Worm (Caenorhabditis elegans) whole organism, L3 larva: ENCODE results near the gene R160.6.

Experiments
- R02D3.7 ChIP-seq: fragments of 150-350 bp; optimal IDR thresholded peaks from 2 replicates; lab custom pipeline; 2014; ENCODE audit warnings: missing biosample characterization, missing genetic modification characterization
- ZK546.5 ChIP-seq: sonication (generic microtip); optimal IDR thresholded peaks from 2 replicates; lab custom pipeline; 2017; ENCODE audit warnings: missing biosample characterization, missing genetic modification characterization
- aly-2 ChIP-seq: fragments of 150-350 bp; optimal IDR thresholded peaks from 2 replicates; lab custom pipeline; 2014; ENCODE audit warnings: missing biosample characterization, missing genetic modification characterization
- ama-1 ChIP-seq: fragments of 150-350 bp; optimal IDR thresholded peaks from 2 replicates; lab custom pipeline; 2018
- ceh-16 ChIP-seq: sonication (generic microtip); optimal IDR thresholded peaks from 2 replicates; lab custom pipeline; 2017; ENCODE audit warnings: missing biosample characterization, missing genetic modification characterization
- ceh-28 ChIP-seq: fragments of 150-350 bp; optimal IDR thresholded peaks from 2 replicates; lab custom pipeline; 2014; ENCODE audit warnings: missing biosample characterization, missing genetic modification reagents, missing genetic modification characterization
- ceh-82 ChIP-seq: fragments of 150-350 bp; optimal IDR thresholded peaks from 2 replicates; lab custom pipeline; 2014; ENCODE audit warnings: missing biosample characterization, missing genetic modification characterization
- ceh-9 ChIP-seq: sonication (generic microtip); optimal IDR thresholded peaks from 2 replicates; lab custom pipeline; 2018; ENCODE audit warnings: missing biosample characterization, missing genetic modification characterization
- daf-12 ChIP-seq: fragments of 150-350 bp; optimal IDR thresholded peaks from 2 replicates; lab custom pipeline; 2014; ENCODE audit warnings: missing biosample characterization, missing genetic modification reagents, missing genetic modification characterization
- egl-27 ChIP-seq: sonication (generic microtip); optimal IDR thresholded peaks from 4 replicates; lab custom pipeline; 2017; ENCODE audit warnings: missing biosample characterization, missing genetic modification reagents, missing genetic modification characterization
- egl-5 ChIP-seq: fragments of 150-350 bp; optimal IDR thresholded peaks from 2 replicates; lab custom pipeline; 2017; ENCODE audit warnings: missing biosample characterization, missing genetic modification reagents, missing genetic modification characterization, inconsistent platforms
- elt-1 ChIP-seq: fragments of 150-350 bp; optimal IDR thresholded peaks from 2 replicates; lab custom pipeline; 2014; ENCODE audit warnings: missing biosample characterization, missing genetic modification characterization
- elt-2 ChIP-seq: sonication (generic microtip); optimal IDR thresholded peaks from 2 replicates; lab custom pipeline; 2016; ENCODE audit warnings: missing genetic modification reagents, mild to moderate bottlenecking, missing genetic modification characterization, missing compliant biosample characterization
- elt-3 ChIP-seq, 3 experiments: fragments of 150-350 bp in 1 of 3; sonication (generic microtip) in 2 of 3; optimal IDR thresholded peaks; 2 replicates in 2 of 3; 4 replicates in 1 of 3; lab custom pipeline; 2014 to 2017; ENCODE audit warnings: missing biosample characterization in 3 of 3, missing genetic modification characterization in 3 of 3
- eor-1 ChIP-seq, 2 experiments: fragments of 150-350 bp; optimal IDR thresholded peaks; 2 replicates each; lab custom pipeline; 2014 to 2018; ENCODE audit warnings: missing biosample characterization in 2 of 2, missing genetic modification characterization in 2 of 2
- fkh-10 ChIP-seq: sonication (generic microtip); optimal IDR thresholded peaks from 2 replicates; lab custom pipeline; 2017; ENCODE audit warnings: missing biosample characterization, missing genetic modification reagents, missing genetic modification characterization
- fkh-2 ChIP-seq: fragments of 150-350 bp; optimal IDR thresholded peaks from 2 replicates; lab custom pipeline; 2014; ENCODE audit warnings: missing biosample characterization, missing genetic modification reagents, missing genetic modification characterization
- fos-1 ChIP-seq: fragments of 150-350 bp; optimal IDR thresholded peaks from 2 replicates; lab custom pipeline; 2014; ENCODE audit warnings: missing biosample characterization, missing genetic modification characterization
- hmg-11 ChIP-seq: sonication (generic microtip); optimal IDR thresholded peaks from 2 replicates; lab custom pipeline; 2016; ENCODE audit warnings: missing genetic modification characterization, missing compliant biosample characterization
- jun-1 ChIP-seq: fragments of 150-350 bp; optimal IDR thresholded peaks from 2 replicates; lab custom pipeline; 2014; ENCODE audit warnings: missing biosample characterization, missing genetic modification reagents, missing genetic modification characterization
- lin-15B ChIP-seq: fragments of 150-350 bp; optimal IDR thresholded peaks from 2 replicates; lab custom pipeline; 2014; ENCODE audit warnings: missing biosample characterization, missing genetic modification characterization
- lin-39 ChIP-seq: fragments of 150-350 bp; optimal IDR thresholded peaks from 2 replicates; lab custom pipeline; 2018; ENCODE audit warnings: missing biosample characterization, missing genetic modification reagents, missing genetic modification characterization
- lsy-12 ChIP-seq: sonication (generic microtip); optimal IDR thresholded peaks from 2 replicates; lab custom pipeline; 2016; ENCODE audit warnings: mild to moderate bottlenecking, missing genetic modification characterization, missing compliant biosample characterization
- mdl-1 ChIP-seq: fragments of 150-350 bp; optimal IDR thresholded peaks from 2 replicates; lab custom pipeline; 2014; ENCODE audit warnings: missing biosample characterization, missing genetic modification characterization
- mml-1 ChIP-seq: fragments of 150-350 bp; sonication (generic microtip); optimal IDR thresholded peaks from 3 replicates; lab custom pipeline; 2014; ENCODE audit warnings: missing biosample characterization, missing genetic modification characterization
- nfya-1 ChIP-seq: sonication (generic microtip); optimal IDR thresholded peaks from 2 replicates; lab custom pipeline; 2017; ENCODE audit warnings: missing genetic modification characterization, mild to moderate bottlenecking, missing compliant biosample characterization, antibody characterized with exemption, moderate library complexity; ENCODE audit not compliant: insufficient read depth
- nhr-11 ChIP-seq: fragments of 150-350 bp; optimal IDR thresholded peaks from 2 replicates; lab custom pipeline; 2014; ENCODE audit warnings: missing biosample characterization, missing genetic modification characterization
- nhr-12 ChIP-seq: fragments of 150-350 bp; optimal IDR thresholded peaks from 2 replicates; lab custom pipeline; 2014; ENCODE audit warnings: missing biosample characterization, missing genetic modification characterization
- nhr-23 ChIP-seq: fragments of 150-350 bp; optimal IDR thresholded peaks from 2 replicates; lab custom pipeline; 2014; ENCODE audit warnings: missing biosample characterization, missing genetic modification reagents, missing genetic modification characterization
- nhr-237 ChIP-seq: fragments of 150-350 bp; optimal IDR thresholded peaks from 2 replicates; lab custom pipeline; 2014; ENCODE audit warnings: missing biosample characterization, missing genetic modification characterization
- nhr-25 ChIP-seq: sonication (generic microtip); optimal IDR thresholded peaks from 2 replicates; lab custom pipeline; 2017; ENCODE audit warnings: missing biosample characterization, missing genetic modification characterization
- nhr-28 ChIP-seq: fragments of 150-350 bp; optimal IDR thresholded peaks from 2 replicates; lab custom pipeline; 2014; ENCODE audit warnings: missing biosample characterization, missing genetic modification characterization
- nhr-43 ChIP-seq: sonication (generic microtip); optimal IDR thresholded peaks from 2 replicates; lab custom pipeline; 2016; ENCODE audit warnings: mild to moderate bottlenecking, missing genetic modification characterization, missing compliant biosample characterization; ENCODE audit not compliant: poor library complexity, severe bottlenecking
- nhr-67 ChIP-seq: fragments of 150-350 bp; optimal IDR thresholded peaks from 2 replicates; lab custom pipeline; 2014; ENCODE audit warnings: missing biosample characterization, missing genetic modification characterization
- nhr-76 ChIP-seq: fragments of 150-350 bp; sonication (generic microtip); optimal IDR thresholded peaks from 5 replicates; lab custom pipeline; 2014; ENCODE audit warnings: missing biosample characterization, missing genetic modification characterization
- nhr-77 ChIP-seq: fragments of 150-350 bp; optimal IDR thresholded peaks from 2 replicates; lab custom pipeline; 2014; ENCODE audit warnings: missing biosample characterization, missing genetic modification characterization
- pha-4 ChIP-seq: fragments of 150-350 bp; optimal IDR thresholded peaks from 2 replicates; lab custom pipeline; 2014; ENCODE audit warnings: missing biosample characterization, missing genetic modification reagents, missing genetic modification characterization
- pqm-1 ChIP-seq: fragments of 150-350 bp; optimal IDR thresholded peaks from 2 replicates; lab custom pipeline; 2017; ENCODE audit warnings: missing biosample characterization, missing genetic modification characterization, inconsistent platforms
- sea-2 ChIP-seq: fragments of 150-350 bp; sonication (generic microtip); optimal IDR thresholded peaks from 4 replicates; lab custom pipeline; 2014; ENCODE audit warnings: missing biosample characterization, missing genetic modification reagents, missing genetic modification characterization
- skn-1 ChIP-seq: fragments of 150-350 bp; optimal IDR thresholded peaks from 2 replicates; lab custom pipeline; 2014; ENCODE audit warnings: missing biosample characterization, missing genetic modification characterization
- snpc-4 ChIP-seq: fragments of 150-350 bp; optimal IDR thresholded peaks from 2 replicates; lab custom pipeline; 2014; ENCODE audit warnings: missing biosample characterization, missing genetic modification characterization
- tbx-2 ChIP-seq: sonication (generic microtip); optimal IDR thresholded peaks from 2 replicates; lab custom pipeline; 2016; ENCODE audit warnings: mild to moderate bottlenecking, missing genetic modification characterization, missing compliant biosample characterization
- unc-39 ChIP-seq: sonication (generic microtip); optimal IDR thresholded peaks from 4 replicates; lab custom pipeline; 2017; ENCODE audit warnings: missing biosample characterization, missing genetic modification characterization
- unc-62 ChIP-seq: fragments of 150-350 bp; sonication (generic microtip); optimal IDR thresholded peaks from 4 replicates; lab custom pipeline; 2014; ENCODE audit warnings: missing biosample characterization, missing genetic modification reagents, missing genetic modification characterization
- zag-1 ChIP-seq: fragments of 150-350 bp; optimal IDR thresholded peaks from 2 replicates; lab custom pipeline; 2014; ENCODE audit warnings: missing biosample characterization, missing genetic modification characterization
- ztf-11 ChIP-seq: fragments of 150-350 bp; optimal IDR thresholded peaks from 2 replicates; lab custom pipeline; 2014; ENCODE audit warnings: missing biosample characterization, missing genetic modification characterization
- ztf-4 ChIP-seq: fragments of 150-350 bp; optimal IDR thresholded peaks from 2 replicates; lab custom pipeline; 2014; ENCODE audit warnings: missing biosample characterization, missing genetic modification characterization

The R160.6 gene

ce11 chrX:4391680-4392079 lies 18.7 kb upstream of the R160.6 start:
- TF ChIP-seq nfya-1 (tag; lab: Kevin White, UChicago) (peak; percentile 27), ceh-82 (tag; lab: Kevin White, UChicago) (no peak)

- TF ChIP-seq fos-1 (tag; lab: Kevin White, UChicago) (peak; percentile 73), elt-1 (tag; lab: Kevin White, UChicago) (peak; percentile 76), egl-27 (tag; lab: Kevin White, UChicago) (peak; percentile 59), lsy-12 (tag; lab: Kevin White, UChicago) (peak; percentile 75), pqm-1 (tag; lab: Kevin White, UChicago) (peak; percentile 50), daf-12 (tag; lab: Kevin White, UChicago) (no peak), nhr-77 (peak; percentile 55), fkh-2 (no peak), nfya-1 (tag; lab: Kevin White, UChicago) (peak; percentile 98), pha-4 (tag; lab: Kevin White, UChicago) (peak; percentile 97), mdl-1 (tag; lab: Kevin White, UChicago) (peak; percentile 79), egl-5 (tag; lab: Kevin White, UChicago) (no peak), elt-2 (tag; lab: Kevin White, UChicago) (peak; percentile 81), nhr-25 (tag; lab: Kevin White, UChicago) (peak; percentile 98), snpc-4 (tag; lab: Kevin White, UChicago) (peak; percentile 66), nhr-76 (tag; lab: Kevin White, UChicago) (peak; percentile 61), hmg-11 (tag; lab: Kevin White, UChicago) (peak; percentile 98), ceh-82 (tag; lab: Kevin White, UChicago) (peak; percentile 69), nhr-12 (no peak), ama-1 (lab: Kevin White, UChicago) (peak; percentile 22), nhr-237 (no peak), lin-15B (tag; lab: Kevin White, UChicago) (peak; percentile 77), sea-2 (GFP tag; lab: Kevin White, UChicago) (no peak), R02D3.7 (peak; percentile 72), jun-1 (tag; lab: Kevin White, UChicago) (peak; percentile 96), ztf-11 (no peak), ztf-4 (tag; lab: Kevin White, UChicago) (peak; percentile 61), eor-1 (tag; optimal IDR thresholded peaks at IDR 0.05; lab: Kevin White, UChicago) (no peak), lin-39 (tag; lab: Kevin White, UChicago) (peak; percentile 98), skn-1 (tag; lab: Kevin White, UChicago) (peak; percentile 92), fkh-10 (peak; percentile 89), unc-62 (GFP tag; lab: Kevin White, UChicago) (peak; percentile 85), ceh-28 (tag; lab: Kevin White, UChicago) (peak; percentile 86), ZK546.5 (tag; lab: Kevin White, UChicago) (no peak), nhr-23 (tag; lab: Kevin White, UChicago) (peak; percentile 90), nhr-11 (tag; lab: Kevin White, UChicago) (peak; percentile 89), nhr-28 (tag; lab: Kevin White, UChicago) (no peak), zag-1 (tag; lab: Kevin White, UChicago) (peak; percentile 72), nhr-67 (tag; lab: Kevin White, UChicago) (peak; percentile 37), mml-1 (no peak), aly-2 (tag; lab: Kevin White, UChicago) (no peak), ceh-16 (no peak), unc-39 (tag; lab: Kevin White, UChicago) (no peak), nhr-43 (tag; lab: Kevin White, UChicago) (peak; percentile 93), tbx-2 (tag; lab: Kevin White, UChicago) (peak; percentile 85), ceh-9 (tag; lab: Kevin White, UChicago) (no peak), elt-3 (tag; optimal IDR thresholded peaks at IDR 0.05; lab: Kevin White, UChicago) (peak in 1 of 3 experiments; percentile 71)
Measured at ce11 chrX:4388834-4389409, 15.9 kb upstream of the R160.6 start, which contains the start of gene dpy-23. Gene dpy-23 (plus strand): TSS chrX:4389359.
